Worm (Caenorhabditis elegans): ENCODE data around the gene T13F2.2.

ce11 chrIV:9773441-9773840 lies 23.7 kb downstream of the T13F2.2 start:
- TF ChIP-seq ama-1 (optimal IDR thresholded peaks at IDR 0.05), result no peak
- TF ChIP-seq ZK546.5 (tag; optimal IDR thresholded peaks at IDR 0.05), result no peak
- no peak for TF ChIP-seq nhr-11 (tag; optimal IDR thresholded peaks at IDR 0.05)
- TF ChIP-seq C34F6.9 (tag; optimal IDR thresholded peaks at IDR 0.05), result no peak
- TF ChIP-seq R02D3.7 (tag; optimal IDR thresholded peaks at IDR 0.05), result no peak
- no peak for TF ChIP-seq lin-13 (GFP tag; optimal IDR thresholded peaks at IDR 0.05)
- no peak for TF ChIP-seq nhr-25 (tag; optimal IDR thresholded peaks at IDR 0.05)
- no peak for TF ChIP-seq zag-1 (tag; optimal IDR thresholded peaks at IDR 0.05)
- no peak for TF ChIP-seq skn-1 (tag; optimal IDR thresholded peaks at IDR 0.05)
- no peak for TF ChIP-seq lin-39 (tag; optimal IDR thresholded peaks at IDR 0.05)
- TF ChIP-seq aly-2 (tag; optimal IDR thresholded peaks at IDR 0.05), result no peak
- no peak for TF ChIP-seq egl-27 (tag; optimal IDR thresholded peaks at IDR 0.05)
- TF ChIP-seq ztf-11 (tag; optimal IDR thresholded peaks at IDR 0.05), result no peak

Data from whole organism, L2 larva.